Fruit fly (Drosophila melanogaster): ENCODE data around the gene Bka.

The Bka gene

DNA sequence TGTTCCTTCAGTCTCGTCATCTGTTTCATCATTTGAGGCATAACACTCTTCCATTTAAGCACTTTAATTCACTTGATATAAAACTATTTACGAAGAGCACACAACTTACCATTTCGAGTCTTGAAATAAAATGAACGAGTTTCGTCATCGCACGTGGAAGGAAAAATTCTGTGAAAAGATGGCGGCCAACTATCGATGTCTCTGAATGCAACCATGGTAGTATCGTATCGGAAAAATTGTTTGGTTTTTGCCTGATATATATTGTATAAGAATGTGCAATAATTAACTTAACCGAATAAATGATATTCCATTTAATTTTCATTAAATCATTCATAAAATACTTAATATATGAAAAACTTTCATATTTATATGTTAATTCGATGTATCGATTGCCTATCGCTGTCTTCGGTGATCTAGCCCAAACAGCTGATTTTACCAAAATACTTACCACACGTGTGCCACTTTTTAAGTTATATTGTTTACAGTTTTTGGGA is at the start of gene Bka (continued):
- TF ChIP-seq CG13123 (GFP tag; optimal IDR thresholded peaks at IDR 0.05) = peak; percentile 1
- peak; percentile 22; the same call in 1 of the 2 replicates for TF ChIP-seq ranshi (GFP tag; IDR thresholded peaks at IDR 0.05)
- TF ChIP-seq CG30431 (GFP tag; optimal IDR thresholded peaks at IDR 0.05) = no peak
- no peak for TF ChIP-seq wor (GFP tag; IDR thresholded peaks at IDR 0.05)
- TF ChIP-seq CG31388 (GFP tag; optimal IDR thresholded peaks at IDR 0.05) = no peak
- TF ChIP-seq ac (GFP tag; optimal IDR thresholded peaks at IDR 0.05) = no peak
- peak; percentile 79 for TF ChIP-seq caup (GFP tag; optimal IDR thresholded peaks at IDR 0.05; ENCODE audit: severe bottlenecking)
- TF ChIP-seq Hey (tag; optimal IDR thresholded peaks at IDR 0.05) = no peak
- peak; percentile 91 for TF ChIP-seq ato (GFP tag; IDR thresholded peaks at IDR 0.05; ENCODE audit: partially characterized antibody)
- TF ChIP-seq CG8359 (GFP tag; optimal IDR thresholded peaks at IDR 0.05; ENCODE audit: borderline replicate concordance) = no peak
- TF ChIP-seq PHDP (tag; optimal IDR thresholded peaks at IDR 0.05) = peak; percentile 69
- TF ChIP-seq Mad (GFP tag; optimal IDR thresholded peaks at IDR 0.05) = peak; percentile 15
- TF ChIP-seq Rfx (GFP tag; IDR thresholded peaks at IDR 0.05) = peak; percentile 41
- TF ChIP-seq CG10543 (GFP tag; optimal IDR thresholded peaks at IDR 0.05) = peak; percentile 77
- TF ChIP-seq CG4707 (GFP tag; optimal IDR thresholded peaks at IDR 0.05) = peak; percentile 37
- TF ChIP-seq Six4 (GFP tag; optimal IDR thresholded peaks at IDR 0.05) = no peak
- TF ChIP-seq Doc3 (GFP tag; IDR thresholded peaks at IDR 0.05; ENCODE audit: partially characterized antibody) = peak; percentile 99
- peak; percentile 39 for TF ChIP-seq Dek (tag; optimal IDR thresholded peaks at IDR 0.05)
- TF ChIP-seq CG3726 (GFP tag; IDR thresholded peaks at IDR 0.05) = no peak
- TF ChIP-seq Nf-YA (GFP tag; IDR thresholded peaks at IDR 0.05) = no peak
- no peak for TF ChIP-seq CG4820 (GFP tag; optimal IDR thresholded peaks at IDR 0.05)
- peak; percentile 8 for TF ChIP-seq CG2875 (GFP tag; optimal IDR thresholded peaks at IDR 0.05)
- no peak for TF ChIP-seq CG12744 (GFP tag; optimal IDR thresholded peaks at IDR 0.05)
- no peak for TF ChIP-seq ham (GFP tag; IDR thresholded peaks at IDR 0.05)
- peak; percentile 93 for TF ChIP-seq CG6791 (GFP tag; IDR thresholded peaks at IDR 0.05; ENCODE audit: partially characterized antibody)
- peak; percentile 85 for TF ChIP-seq CG34376 (GFP tag; optimal IDR thresholded peaks at IDR 0.05)
- TF ChIP-seq CG7786 (GFP tag; optimal IDR thresholded peaks at IDR 0.05) = no peak
- peak; percentile 66 for TF ChIP-seq Nf-YB (GFP tag; optimal IDR thresholded peaks at IDR 0.05)
- TF ChIP-seq CG18011 (GFP tag; optimal IDR thresholded peaks at IDR 0.05) = peak; percentile 22
- no peak for TF ChIP-seq Bdp1 (GFP tag; optimal IDR thresholded peaks at IDR 0.05)
- TF ChIP-seq CG4424 (GFP tag; optimal IDR thresholded peaks at IDR 0.05) = peak; percentile 31
- peak; percentile 95 for TF ChIP-seq Ets97D (GFP tag; optimal IDR thresholded peaks at IDR 0.05)
- TF ChIP-seq dati (GFP tag; IDR thresholded peaks at IDR 0.05) = no peak
- TF ChIP-seq zen2 (GFP tag; IDR thresholded peaks at IDR 0.05; ENCODE audit: partially characterized antibody) = peak; percentile 92
- no peak for TF ChIP-seq H15 (GFP tag; IDR thresholded peaks at IDR 0.05)
- no peak for TF ChIP-seq Ptx1 (GFP tag; IDR thresholded peaks at IDR 0.05)
- no peak for TF ChIP-seq sim (GFP tag; IDR thresholded peaks at IDR 0.05)
- no peak for TF ChIP-seq fd96Cb (tag; optimal IDR thresholded peaks at IDR 0.05)
- TF ChIP-seq psq (GFP tag; optimal IDR thresholded peaks at IDR 0.05) = no peak
- peak; percentile 91 for TF ChIP-seq dm (GFP tag; optimal IDR thresholded peaks at IDR 0.05)
- TF ChIP-seq pb (GFP tag; optimal IDR thresholded peaks at IDR 0.05) = no peak
- no peak for TF ChIP-seq ewg (GFP tag; optimal IDR thresholded peaks at IDR 0.05)
- peak; percentile 56 for TF ChIP-seq CTCF (GFP tag; optimal IDR thresholded peaks at IDR 0.05)
- TF ChIP-seq CG12236 (GFP tag; optimal IDR thresholded peaks at IDR 0.05) = no peak
- TF ChIP-seq sob (GFP tag; IDR thresholded peaks at IDR 0.05) = peak; percentile 61
- no peak for TF ChIP-seq repo (GFP tag; optimal IDR thresholded peaks at IDR 0.05)
- TF ChIP-seq E2f1 (GFP tag; IDR thresholded peaks at IDR 0.05) = no peak
- no peak for TF ChIP-seq CG10654 (GFP tag; optimal IDR thresholded peaks at IDR 0.05)
- TF ChIP-seq Ssrp (tag; optimal IDR thresholded peaks at IDR 0.05) = no peak
- TF ChIP-seq CG8089 (GFP tag; optimal IDR thresholded peaks at IDR 0.05) = no peak
- no peak for TF ChIP-seq abd-A (tag; optimal IDR thresholded peaks at IDR 0.05)
- peak; percentile 81 for TF ChIP-seq Fer1 (GFP tag; optimal IDR thresholded peaks at IDR 0.05)
